Fruit fly (Drosophila melanogaster): ENCODE results near the gene CG15056.

Gene CG15056

DNA sequence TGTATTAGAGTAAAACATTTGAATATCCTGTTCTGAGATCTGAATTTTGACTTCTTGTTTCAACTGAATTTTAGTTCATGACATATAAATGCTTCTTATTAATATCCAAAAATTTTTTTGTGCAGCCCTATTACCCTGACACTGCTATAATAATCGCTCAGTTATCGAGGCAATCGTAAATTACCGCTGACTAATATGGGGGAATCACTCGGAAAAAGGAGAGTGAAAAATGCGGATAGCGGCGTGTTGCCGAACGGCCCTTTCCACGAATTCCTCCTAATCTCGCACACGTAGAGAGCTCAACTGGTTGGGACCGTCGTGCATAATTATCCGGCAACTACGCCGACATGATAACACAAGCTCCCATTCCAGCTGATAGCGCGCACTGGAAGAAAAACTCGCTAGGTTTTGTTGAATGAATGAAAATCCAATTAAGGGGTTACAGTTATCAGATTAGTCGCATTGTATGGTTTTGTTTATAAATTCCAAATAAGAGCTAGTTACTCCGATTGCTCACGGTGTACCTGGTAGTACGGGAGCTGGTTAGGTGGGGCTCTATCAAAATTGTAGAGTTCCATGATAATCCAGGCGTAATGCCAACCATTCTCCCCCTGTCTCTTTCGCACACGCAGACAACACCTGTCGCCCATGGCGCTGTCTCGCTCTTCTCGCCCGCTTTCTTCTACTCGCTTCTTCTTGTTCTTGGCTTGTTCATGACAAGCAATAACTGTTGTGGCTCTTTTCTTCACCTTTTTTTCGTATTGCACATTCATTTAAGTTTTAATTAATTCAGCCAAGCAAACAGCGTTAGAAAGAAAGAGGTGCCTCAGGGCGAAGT lies 47.2 kb upstream of the CG15056 start (continued):
- TF ChIP-seq CG17802 (tag; optimal IDR thresholded peaks at IDR 0.05): peak; percentile 45
- peak; percentile 63 for TF ChIP-seq CG10321 (GFP tag; IDR thresholded peaks at IDR 0.05)
- TF ChIP-seq hth (optimal IDR thresholded peaks at IDR 0.05): no peak
- peak; percentile 80 for TF ChIP-seq sens (GFP tag)
- no peak for TF ChIP-seq abd-A (tag; optimal IDR thresholded peaks at IDR 0.05)
- no peak for TF ChIP-seq CG14965 (GFP tag; optimal IDR thresholded peaks at IDR 0.05; ENCODE audit: borderline replicate concordance)
- peak; percentile 46 for TF ChIP-seq CG6689 (GFP tag; IDR thresholded peaks at IDR 0.05)
- TF ChIP-seq CG32532 (GFP tag; IDR thresholded peaks at IDR 0.05): peak; percentile 84
- TF ChIP-seq CG34224 (GFP tag; IDR thresholded peaks at IDR 0.05; ENCODE audit: partially characterized antibody): no peak

DNA sequence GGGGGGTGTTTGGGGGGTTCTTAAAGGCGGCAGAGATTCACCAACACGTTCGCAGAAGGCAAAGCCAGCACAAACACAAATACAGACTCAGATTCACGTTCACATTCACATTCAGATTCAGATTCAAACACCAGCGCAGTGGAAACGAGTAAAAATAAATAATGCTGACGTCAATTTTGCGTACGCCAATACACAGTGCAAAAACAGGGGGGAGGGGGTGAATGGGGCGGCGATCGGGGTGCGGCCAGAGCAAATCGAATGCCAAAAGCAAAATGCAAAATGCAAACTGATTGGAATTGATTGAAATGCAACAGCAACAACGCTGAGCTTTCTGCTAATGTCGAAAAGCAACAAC lies 46.6 kb upstream of the CG15056 start:
- TF ChIP-seq bigmax (GFP tag; optimal IDR thresholded peaks at IDR 0.05) (no peak), usp (GFP tag; optimal IDR thresholded peaks at IDR 0.05) (no peak), Drgx (GFP tag; IDR thresholded peaks at IDR 0.05) (peak; percentile 36; the same call in 1 of the 2 replicates), chinmo (GFP tag; IDR thresholded peaks at IDR 0.05; ENCODE audit: partially characterized antibody) (0 out of 4 replicates have a peak, but pooled peaks have one; percentile 72), CG4404 (GFP tag; IDR thresholded peaks at IDR 0.05) (no peak), CG13775 (GFP tag; optimal IDR thresholded peaks at IDR 0.05) (no peak), crol (GFP tag; IDR thresholded peaks at IDR 0.05) (0 out of 2 replicates have a peak, but pooled peaks have one; percentile 49)

DNA sequence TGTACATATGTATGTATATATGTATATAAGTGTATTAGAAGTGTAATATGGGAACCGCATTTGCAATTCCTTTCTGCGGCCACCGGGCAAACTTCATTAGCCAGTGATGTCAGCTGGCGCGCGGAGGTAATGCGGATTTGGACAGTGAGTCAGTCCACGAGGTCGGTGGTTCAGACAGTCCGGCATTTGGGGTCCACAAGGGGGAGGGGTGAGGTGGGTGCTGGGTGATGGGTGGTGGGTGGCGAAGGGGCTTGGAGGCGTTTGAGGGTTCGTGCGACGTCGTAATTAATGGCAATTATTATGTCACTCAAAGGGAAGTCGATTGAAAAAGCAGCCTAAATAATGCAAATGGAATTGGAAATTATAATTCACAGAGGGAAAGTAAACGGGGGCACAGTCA lies 45.4 kb upstream of the CG15056 start:
- TF ChIP-seq NFAT (GFP tag; IDR thresholded peaks at IDR 0.05): 0 out of 2 replicates have a peak, but pooled peaks have one; percentile 1
- TF ChIP-seq crol (GFP tag; IDR thresholded peaks at IDR 0.05): peak; percentile 56
- no peak for TF ChIP-seq CG7556 (GFP tag; optimal IDR thresholded peaks at IDR 0.05)
- no peak for TF ChIP-seq CG32772 (GFP tag; IDR thresholded peaks at IDR 0.05)
- TF ChIP-seq Scr (GFP tag; IDR thresholded peaks at IDR 0.05; ENCODE audit: partially characterized antibody): no peak
- no peak for TF ChIP-seq CG7839 (tag; optimal IDR thresholded peaks at IDR 0.05)
- TF ChIP-seq Meics (GFP tag; optimal IDR thresholded peaks at IDR 0.05): no peak
- no peak for TF ChIP-seq CG15696 (tag; optimal IDR thresholded peaks at IDR 0.05)
- no peak for TF ChIP-seq vvl (GFP tag; IDR thresholded peaks at IDR 0.05)
- TF ChIP-seq PHDP (tag; optimal IDR thresholded peaks at IDR 0.05): no peak
- no peak for TF ChIP-seq chif (GFP tag; optimal IDR thresholded peaks at IDR 0.05)
- no peak for TF ChIP-seq CG10979 (tag; optimal IDR thresholded peaks at IDR 0.05)
- no peak for TF ChIP-seq Dek (tag; optimal IDR thresholded peaks at IDR 0.05)
- TF ChIP-seq ac (GFP tag; optimal IDR thresholded peaks at IDR 0.05): no peak
- no peak for TF ChIP-seq CG12155 (GFP tag; optimal IDR thresholded peaks at IDR 0.05)
- no peak for TF ChIP-seq CG11085 (GFP tag; IDR thresholded peaks at IDR 0.05)
- TF ChIP-seq CG18011 (GFP tag; optimal IDR thresholded peaks at IDR 0.05): no peak
- TF ChIP-seq lola (GFP tag; optimal IDR thresholded peaks at IDR 0.05): no peak
- TF ChIP-seq CG10321 (GFP tag; IDR thresholded peaks at IDR 0.05): no peak
- peak; percentile 5; the same call in 1 of the 3 replicates for TF ChIP-seq CG11456 (GFP tag; IDR thresholded peaks at IDR 0.05)
- no peak for TF ChIP-seq lab (GFP tag; optimal IDR thresholded peaks at IDR 0.05)
- 0 out of 4 replicates have a peak, but pooled peaks have one; percentile 40 for TF ChIP-seq chinmo (GFP tag; IDR thresholded peaks at IDR 0.05; ENCODE audit: partially characterized antibody)
- TF ChIP-seq vfl (GFP tag; optimal IDR thresholded peaks at IDR 0.05): no peak
- no peak for TF ChIP-seq CG32532 (GFP tag; IDR thresholded peaks at IDR 0.05)
- no peak for TF ChIP-seq CG7372 (GFP tag; IDR thresholded peaks at IDR 0.05)
- no peak for TF ChIP-seq dysf (GFP tag; IDR thresholded peaks at IDR 0.05)
- no peak for TF ChIP-seq CG13775 (GFP tag; optimal IDR thresholded peaks at IDR 0.05)
- TF ChIP-seq Lhr (GFP tag; optimal IDR thresholded peaks at IDR 0.05): no peak
- TF ChIP-seq crc (GFP tag; optimal IDR thresholded peaks at IDR 0.05): no peak
- peak; percentile 12 for TF ChIP-seq Med (GFP tag)
- no peak for TF ChIP-seq CG1603 (tag; optimal IDR thresholded peaks at IDR 0.05)
- TF ChIP-seq CG11695 (GFP tag; IDR thresholded peaks at IDR 0.05): no peak
- 0 out of 2 replicates have a peak, but pooled peaks have one; percentile 29 for TF ChIP-seq CG9932 (GFP tag; IDR thresholded peaks at IDR 0.05)
- no peak for TF ChIP-seq CG6272 (GFP tag; IDR thresholded peaks at IDR 0.05)
- TF ChIP-seq CG30403 (GFP tag; optimal IDR thresholded peaks at IDR 0.05): no peak
